Worm (Caenorhabditis elegans): Measurements from ENCODE around the gene M01H9.4.

ce11 chrIV:4469770-4470709 lies 12.7 kb downstream of the M01H9.4 start:
- no peak for TF ChIP-seq unc-39 (tag; optimal IDR thresholded peaks at IDR 0.05)
- TF ChIP-seq skn-1 (tag; optimal IDR thresholded peaks at IDR 0.05): no peak
- no peak for TF ChIP-seq aly-2 (tag; optimal IDR thresholded peaks at IDR 0.05)
- no peak for TF ChIP-seq unc-62 (GFP tag; optimal IDR thresholded peaks at IDR 0.05)
- TF ChIP-seq egl-27 (tag; optimal IDR thresholded peaks at IDR 0.05): no peak
- no peak for TF ChIP-seq zag-1 (tag; optimal IDR thresholded peaks at IDR 0.05)
- TF ChIP-seq snpc-4 (tag; optimal IDR thresholded peaks at IDR 0.05): peak; percentile 52
- no peak for TF ChIP-seq nhr-25 (tag; optimal IDR thresholded peaks at IDR 0.05)
- TF ChIP-seq pqm-1 (tag; optimal IDR thresholded peaks at IDR 0.05): peak; percentile 17
- peak; percentile 82 for TF ChIP-seq ama-1 (optimal IDR thresholded peaks at IDR 0.05)
- peak; percentile 74 for TF ChIP-seq nfya-1 (tag; optimal IDR thresholded peaks at IDR 0.05; ENCODE audit: insufficient read depth)
- no peak for TF ChIP-seq ceh-82 (tag; optimal IDR thresholded peaks at IDR 0.05)
- no peak for TF ChIP-seq sea-2 (GFP tag; optimal IDR thresholded peaks at IDR 0.05)
- peak; percentile 69 for TF ChIP-seq elt-2 (tag; optimal IDR thresholded peaks at IDR 0.05)

Data from whole organism, L3 larva.